Worm (Caenorhabditis elegans) whole organism, L2 larva: ENCODE data around the gene rpl-5.

Experiments
- F13H6.1 ChIP-seq: sonication (generic microtip); optimal IDR thresholded peaks from 2 replicates; lab custom pipeline; 2016; ENCODE audit warnings: missing genetic modification characterization, missing compliant biosample characterization
- R02D3.7 ChIP-seq: fragments of 150-350 bp; optimal IDR thresholded peaks from 2 replicates; lab custom pipeline; 2014; ENCODE audit warnings: missing biosample characterization, missing genetic modification characterization
- egl-27 ChIP-seq: sonication (generic microtip); optimal IDR thresholded peaks from 3 replicates; lab custom pipeline; 2017; ENCODE audit warnings: missing biosample characterization, missing genetic modification reagents, missing genetic modification characterization
- elt-1 ChIP-seq: fragments of 150-350 bp; optimal IDR thresholded peaks from 2 replicates; lab custom pipeline; 2014; ENCODE audit warnings: missing biosample characterization, missing genetic modification characterization
- elt-3 ChIP-seq: sonication (generic microtip); optimal IDR thresholded peaks from 2 replicates; lab custom pipeline; 2017; ENCODE audit warnings: missing biosample characterization, missing genetic modification characterization
- lin-11 ChIP-seq: fragments of 150-350 bp; sonication (generic microtip); optimal IDR thresholded peaks from 2 replicates; lab custom pipeline; 2014; ENCODE audit warnings: missing biosample characterization, missing genetic modification characterization, inconsistent platforms, mixed read lengths
- nhr-237 ChIP-seq: fragments of 150-350 bp; optimal IDR thresholded peaks from 2 replicates; lab custom pipeline; 2014; ENCODE audit warnings: missing biosample characterization, missing genetic modification characterization
- nhr-6 ChIP-seq: fragments of 150-350 bp; optimal IDR thresholded peaks from 2 replicates; lab custom pipeline; 2014; ENCODE audit warnings: missing biosample characterization, missing genetic modification characterization
- sma-9 ChIP-seq, 2 experiments: fragments of 150-350 bp in 1 of 2; sonication (generic microtip) in 1 of 2; optimal IDR thresholded peaks; 2 replicates each; lab custom pipeline; 2014 to 2016; ENCODE audit warnings: missing genetic modification characterization in 2 of 2, mild to moderate bottlenecking in 1 of 2, missing biosample characterization in 1 of 2, missing compliant biosample characterization in 1 of 2, missing genetic modification reagents in 1 of 2, moderate library complexity in 1 of 2
- ztf-11 ChIP-seq: sonication (generic microtip); optimal IDR thresholded peaks from 2 replicates; lab custom pipeline; 2017; ENCODE audit warnings: missing biosample characterization, missing genetic modification characterization

- TF ChIP-seq elt-3 (tag; lab: Kevin White, UChicago) (no peak), R02D3.7 (tag; lab: Kevin White, UChicago) (no peak), egl-27 (no peak), ztf-11 (no peak), lin-11 (tag; lab: Kevin White, UChicago) (no peak), F13H6.1 (no peak), elt-1 (no peak), nhr-237 (tag; lab: Kevin White, UChicago) (no peak), nhr-6 (tag; lab: Kevin White, UChicago) (no peak), sma-9 (GFP tag; optimal IDR thresholded peaks at IDR 0.05; lab: Kevin White, UChicago) (no peak), sma-9 (tag; optimal IDR thresholded peaks at IDR 0.05; lab: Kevin White, UChicago) (no peak)
These were observed 15.2 kb upstream of the rpl-5 start for ce11 chrII:8554568-8554967.
